Fruit fly (Drosophila melanogaster) whole organism, embryonic: ENCODE measurements around the gene Gnpat.

ENCODE experiments used
- Aef1 ChIP-seq: fragments of 200-800 bp; sonication (Bioruptor generic); IDR thresholded peaks from 3 replicates; pipeline ENCODE4 v1.3.6; 2022; ENCODE audit warnings: missing biosample characterization, missing genetic modification characterization
- CG10366 ChIP-seq: fragments of 200-800 bp; sonication (Bioruptor generic); IDR thresholded peaks from 2 replicates; pipeline ENCODE4 v1.3.6; 2022; ENCODE audit warnings: missing biosample characterization, missing genetic modification characterization
- CG13123 ChIP-seq: fragments of 200-800 bp; sonication (Bioruptor generic); optimal IDR thresholded peaks from 2 replicates; lab custom pipeline; 2016; ENCODE audit warnings: missing biosample characterization, missing genetic modification characterization
- CG14014 ChIP-seq: fragments of 200-800 bp; sonication (Bioruptor generic); IDR thresholded peaks from 2 replicates; pipeline ENCODE4 v1.3.6; 2022; ENCODE audit warnings: missing biosample characterization, missing genetic modification characterization
- CG15011 ChIP-seq: fragments of 200-800 bp; sonication (Bioruptor generic); optimal IDR thresholded peaks from 3 replicates; lab custom pipeline; 2018; ENCODE audit warnings: missing biosample characterization, mild to moderate bottlenecking, missing genetic modification characterization
- CG1602 ChIP-seq: fragments of 200-800 bp; sonication (Bioruptor generic); optimal IDR thresholded peaks from 3 replicates; lab custom pipeline; 2016; ENCODE audit warnings: missing biosample characterization, missing genetic modification characterization
- CG16813 ChIP-seq: fragments of 200-800 bp; sonication (Bioruptor generic); IDR thresholded peaks from 3 replicates; pipeline ENCODE4 v1.3.6; 2022; ENCODE audit warnings: missing biosample characterization, missing genetic modification characterization; ENCODE audit not compliant: partially characterized antibody
- CG16815 ChIP-seq: fragments of 200-800 bp; sonication (Bioruptor generic); optimal IDR thresholded peaks from 3 replicates; lab custom pipeline; 2017; ENCODE audit warnings: missing biosample characterization, mild to moderate bottlenecking, missing genetic modification characterization
- CG16863 ChIP-seq: fragments of 200-800 bp; sonication (Bioruptor generic); optimal IDR thresholded peaks from 3 replicates; lab custom pipeline; 2016; ENCODE audit warnings: missing biosample characterization, missing genetic modification characterization
- CG17568 ChIP-seq: fragments of 200-800 bp; sonication (Bioruptor generic); optimal IDR thresholded peaks from 2 replicates; lab custom pipeline; 2018; ENCODE audit warnings: missing biosample characterization, mild to moderate bottlenecking, missing genetic modification characterization, moderate library complexity
- CG1832 ChIP-seq: fragments of 200-800 bp; sonication (Bioruptor generic); optimal IDR thresholded peaks from 2 replicates; lab custom pipeline; 2017; ENCODE audit warnings: missing biosample characterization, mild to moderate bottlenecking, missing genetic modification characterization, inconsistent platforms
- CG18619 ChIP-seq: fragments of 200-800 bp; sonication (Bioruptor generic); optimal IDR thresholded peaks from 3 replicates; lab custom pipeline; 2017; ENCODE audit warnings: missing biosample characterization, mild to moderate bottlenecking, missing genetic modification characterization
- CG2116 ChIP-seq: fragments of 200-800 bp; sonication (Bioruptor generic); optimal IDR thresholded peaks from 3 replicates; lab custom pipeline; 2018; ENCODE audit warnings: missing biosample characterization, mild to moderate bottlenecking, missing genetic modification characterization
- CG2202 ChIP-seq: fragments of 200-800 bp; sonication (Bioruptor generic); optimal IDR thresholded peaks from 2 replicates; lab custom pipeline; 2018; ENCODE audit warnings: missing biosample characterization, mild to moderate bottlenecking, missing genetic modification characterization
- CG3163 ChIP-seq: fragments of 200-800 bp; sonication (Bioruptor generic); optimal IDR thresholded peaks from 3 replicates; lab custom pipeline; 2016; ENCODE audit warnings: missing biosample characterization, missing genetic modification characterization
- CG3281 ChIP-seq: fragments of 200-800 bp; sonication (Bioruptor generic); optimal IDR thresholded peaks from 3 replicates; lab custom pipeline; 2017; ENCODE audit warnings: missing biosample characterization, mild to moderate bottlenecking, missing genetic modification characterization
- CG33213 ChIP-seq: fragments of 200-800 bp; sonication (Bioruptor generic); optimal IDR thresholded peaks from 3 replicates; lab custom pipeline; 2016; ENCODE audit warnings: missing biosample characterization, missing genetic modification characterization
- CG3838 ChIP-seq: fragments of 200-800 bp; sonication (Bioruptor generic); optimal IDR thresholded peaks from 3 replicates; lab custom pipeline; 2016; ENCODE audit warnings: missing biosample characterization, missing genetic modification characterization
- CG42726 ChIP-seq: fragments of 200-800 bp; sonication (Bioruptor generic); IDR thresholded peaks from 2 replicates; pipeline ENCODE4 v1.3.6; 2022; ENCODE audit warnings: missing biosample characterization, missing genetic modification characterization; ENCODE audit not compliant: partially characterized antibody
- CG5245 ChIP-seq: fragments of 200-800 bp; sonication (Bioruptor generic); optimal IDR thresholded peaks from 3 replicates; lab custom pipeline; 2016; ENCODE audit warnings: missing biosample characterization, missing genetic modification characterization
- CG9797 ChIP-seq: fragments of 200-800 bp; sonication (Bioruptor generic); optimal IDR thresholded peaks from 3 replicates; lab custom pipeline; 2018; ENCODE audit warnings: missing biosample characterization, mild to moderate bottlenecking, missing genetic modification characterization
- CG9817 ChIP-seq: fragments of 200-800 bp; sonication (Bioruptor generic); optimal IDR thresholded peaks from 2 replicates; lab custom pipeline; 2018; ENCODE audit warnings: missing biosample characterization, mild to moderate bottlenecking, missing genetic modification characterization, moderate library complexity
- Doc3 ChIP-seq: fragments of 200-800 bp; sonication (Bioruptor generic); IDR thresholded peaks from 3 replicates; pipeline ENCODE4 v1.3.6; 2022; ENCODE audit warnings: missing biosample characterization, missing genetic modification characterization; ENCODE audit not compliant: partially characterized antibody
- Dp ChIP-seq: fragments of 200-800 bp; sonication (Bioruptor generic); optimal IDR thresholded peaks from 2 replicates; lab custom pipeline; 2018; ENCODE audit warnings: missing biosample characterization, mild to moderate bottlenecking, missing genetic modification characterization, moderate library complexity
- Ets65A ChIP-seq: fragments of 200-800 bp; sonication (Bioruptor generic); peaks from one replicate; lab custom pipeline; 2016; ENCODE audit warnings: missing biosample characterization, missing genetic modification characterization
- NC2β ChIP-seq: fragments of 200-800 bp; sonication (Bioruptor generic); optimal IDR thresholded peaks from 2 replicates; lab custom pipeline; 2016; ENCODE audit warnings: missing biosample characterization, missing genetic modification characterization
- Neu2 ChIP-seq: fragments of 200-800 bp; sonication (Bioruptor generic); optimal IDR thresholded peaks from 3 replicates; lab custom pipeline; 2016; ENCODE audit warnings: missing biosample characterization, missing genetic modification characterization, borderline replicate concordance
- Ptx1 ChIP-seq: fragments of 200-800 bp; sonication (Bioruptor generic); IDR thresholded peaks from 2 replicates; pipeline ENCODE4 v1.3.6; 2022; ENCODE audit warnings: missing biosample characterization, missing genetic modification characterization
- Taf1 ChIP-seq: fragments of 200-800 bp; sonication (Bioruptor generic); IDR thresholded peaks from 2 replicates; pipeline ENCODE4 v1.3.6; 2022; ENCODE audit warnings: missing biosample characterization, missing genetic modification characterization
- Vsx1 ChIP-seq: fragments of 200-800 bp; sonication (Bioruptor generic); optimal IDR thresholded peaks from 2 replicates; lab custom pipeline; 2017; ENCODE audit warnings: missing biosample characterization, mild to moderate bottlenecking, missing genetic modification characterization, missing genetic modification reagents
- ab ChIP-seq: fragments of 200-800 bp; sonication (Bioruptor generic); optimal IDR thresholded peaks from 2 replicates; lab custom pipeline; 2016; ENCODE audit warnings: missing biosample characterization, missing genetic modification characterization
- al ChIP-seq: fragments of 200-800 bp; sonication (Bioruptor generic); IDR thresholded peaks from 2 replicates; pipeline ENCODE4 v1.3.6; 2022; ENCODE audit warnings: missing biosample characterization, missing genetic modification characterization
- btn ChIP-seq: fragments of 200-800 bp; sonication (Bioruptor generic); optimal IDR thresholded peaks from 2 replicates; lab custom pipeline; 2016; ENCODE audit warnings: missing biosample characterization, missing genetic modification characterization
- cg ChIP-seq: fragments of 200-800 bp; sonication (Bioruptor generic); optimal IDR thresholded peaks from 3 replicates; lab custom pipeline; 2019; ENCODE audit warnings: missing biosample characterization, mild to moderate bottlenecking, missing genetic modification characterization, moderate library complexity
- chn ChIP-seq: fragments of 200-800 bp; sonication (Bioruptor generic); optimal IDR thresholded peaks from 2 replicates; lab custom pipeline; 2016; ENCODE audit warnings: missing biosample characterization, missing genetic modification characterization
- crol ChIP-seq: fragments of 200-800 bp; sonication (Bioruptor generic); IDR thresholded peaks from 2 replicates; pipeline ENCODE4 v1.3.6; 2022; ENCODE audit warnings: missing biosample characterization, missing genetic modification characterization
- dm ChIP-seq: fragments of 200-800 bp; sonication (Bioruptor generic); optimal IDR thresholded peaks from 3 replicates; lab custom pipeline; 2016; ENCODE audit warnings: missing biosample characterization, missing genetic modification characterization
- fd96Cb ChIP-seq: fragments of 200-800 bp; sonication (Bioruptor generic); optimal IDR thresholded peaks from 2 replicates; lab custom pipeline; 2018; ENCODE audit warnings: missing biosample characterization, mild to moderate bottlenecking, missing genetic modification characterization, moderate library complexity
- knrl ChIP-seq: fragments of 200-800 bp; sonication (Bioruptor generic); IDR thresholded peaks from 3 replicates; pipeline ENCODE4 v1.3.6; 2022; ENCODE audit warnings: missing biosample characterization, missing genetic modification characterization; ENCODE audit not compliant: partially characterized antibody
- lilli ChIP-seq: fragments of 200-800 bp; sonication (Bioruptor generic); optimal IDR thresholded peaks from 3 replicates; lab custom pipeline; 2016; ENCODE audit warnings: missing biosample characterization, missing genetic modification characterization
- luna ChIP-seq: fragments of 200-800 bp; sonication (Bioruptor generic); optimal IDR thresholded peaks from 2 replicates; lab custom pipeline; 2016; ENCODE audit warnings: missing biosample characterization, missing genetic modification characterization
- mld ChIP-seq: fragments of 200-800 bp; sonication (Bioruptor generic); IDR thresholded peaks from 3 replicates; pipeline ENCODE4 v1.3.6; 2022; ENCODE audit warnings: missing biosample characterization, missing genetic modification characterization; ENCODE audit not compliant: partially characterized antibody
- nom ChIP-seq: fragments of 200-800 bp; sonication (Bioruptor generic); optimal IDR thresholded peaks from 2 replicates; lab custom pipeline; 2017; ENCODE audit warnings: missing biosample characterization, missing genetic modification characterization, mild to moderate bottlenecking, moderate library complexity, missing genetic modification reagents
- oc ChIP-seq: fragments of 200-800 bp; sonication (Bioruptor generic); optimal IDR thresholded peaks from 2 replicates; lab custom pipeline; 2018; ENCODE audit warnings: missing biosample characterization, mild to moderate bottlenecking, missing genetic modification characterization, moderate library complexity
- pb ChIP-seq: fragments of 200-800 bp; sonication (Bioruptor generic); optimal IDR thresholded peaks from 3 replicates; lab custom pipeline; 2016; ENCODE audit warnings: missing biosample characterization, missing genetic modification characterization
- prd ChIP-seq, 3 experiments: fragments of >200 bp in 2 of 3; fragments of 200-800 bp in 1 of 3; sonication (Bioruptor generic) in 1 of 3; optimal IDR thresholded peaks in 2 of 3; IDR thresholded peaks in 1 of 3; 2 replicates in 2 of 3; 3 replicates in 1 of 3; pipeline versions ENCODE4 v1.3.6 to Lab custom; 2017 to 2022; ENCODE audit warnings: missing biosample characterization in 1 of 3, missing genetic modification characterization in 1 of 3
- stwl ChIP-seq: fragments of 200-800 bp; sonication (Bioruptor generic); optimal IDR thresholded peaks from 3 replicates; lab custom pipeline; 2018; ENCODE audit warnings: missing biosample characterization, mild to moderate bottlenecking, missing genetic modification characterization, moderate library complexity
- tio ChIP-seq: fragments of 200-800 bp; sonication (Bioruptor generic); optimal IDR thresholded peaks from 2 replicates; lab custom pipeline; 2017; ENCODE audit warnings: missing biosample characterization, missing genetic modification characterization, inconsistent platforms

Gene Gnpat

DNA sequence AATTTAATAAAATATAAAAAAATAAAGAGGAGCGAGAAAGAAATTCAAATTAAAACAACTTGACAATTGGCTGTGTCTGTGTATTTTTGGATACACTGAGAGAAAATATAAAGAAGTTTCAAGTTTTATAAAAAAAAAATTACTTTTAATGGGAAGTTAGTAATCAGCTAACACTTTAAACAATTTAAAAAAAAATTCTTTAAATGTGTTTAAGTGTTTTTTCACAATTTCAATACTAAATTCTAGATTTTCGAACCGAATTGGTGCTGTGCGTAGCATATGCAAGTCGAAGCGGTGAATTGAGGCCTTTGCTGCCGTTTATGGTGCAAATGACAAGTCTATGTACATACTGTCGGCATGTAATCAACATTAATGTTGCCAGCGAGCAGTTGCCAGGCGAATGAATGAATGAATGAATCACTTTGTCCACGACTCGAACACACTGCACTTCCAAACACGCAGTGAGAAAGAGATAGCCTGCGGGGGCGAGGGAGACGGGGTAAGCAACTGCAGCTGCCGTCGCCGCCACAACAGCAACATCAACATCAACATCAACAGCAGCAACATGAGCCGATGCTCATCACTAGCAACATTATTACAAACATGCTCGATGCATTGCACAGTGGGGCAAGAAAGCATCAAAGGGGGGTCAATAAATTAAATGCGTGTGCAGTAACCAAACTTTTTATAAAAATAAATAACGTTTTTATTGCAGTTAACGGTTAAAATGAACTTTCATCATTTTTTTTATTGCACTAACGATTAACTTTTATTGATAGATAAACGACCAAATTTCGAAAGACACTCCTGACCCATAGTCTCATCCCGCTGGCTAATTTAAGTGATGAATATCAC, 45.0 kb downstream of the Gnpat start (continued):
- TF ChIP-seq CG33213 = peak; percentile 33
- peak; percentile 49 for TF ChIP-seq ab (GFP tag; lab: Kevin White, UChicago)
- no peak for TF ChIP-seq prd (optimal IDR thresholded peaks at IDR 0.05; lab: Kevin White, UChicago)
- TF ChIP-seq prd (GFP tag; IDR thresholded peaks at IDR 0.05; lab: Robert Waterston, UW) = peak; percentile 77
- no peak for TF ChIP-seq CG16813 (GFP tag; lab: Robert Waterston, UW)
- no peak for TF ChIP-seq CG3281 (GFP tag; lab: Kevin White, UChicago)
- peak; percentile 73 for TF ChIP-seq CG1602 (GFP tag; lab: Kevin White, UChicago)
- TF ChIP-seq CG9797 (GFP tag; lab: Kevin White, UChicago) = no peak
- peak; percentile 29 for TF ChIP-seq CG15011 (GFP tag; lab: Kevin White, UChicago)
- TF ChIP-seq CG9817 = no peak
- peak; percentile 34 for TF ChIP-seq btn (GFP tag; lab: Kevin White, UChicago)
- TF ChIP-seq Doc3 (GFP tag; lab: Robert Waterston, UW) = no peak
- TF ChIP-seq CG10366 (GFP tag; lab: Robert Waterston, UW) = peak; percentile 43; the same call in 1 of the 2 replicates
- peak; percentile 75 for TF ChIP-seq Ptx1 (GFP tag; lab: Robert Waterston, UW)
- TF ChIP-seq crol (GFP tag; lab: Robert Waterston, UW) = peak; percentile 97
- peak; percentile 75 for TF ChIP-seq oc (tag; lab: Kevin White, UChicago)
- no peak for TF ChIP-seq Taf1 (GFP tag; lab: Robert Waterston, UW)
- no peak for TF ChIP-seq CG3163 (GFP tag; lab: Kevin White, UChicago)
- TF ChIP-seq al = no peak
- TF ChIP-seq CG5245 (GFP tag; lab: Kevin White, UChicago) = peak; percentile 9
- TF ChIP-seq CG18619 = peak; percentile 14
- peak; percentile 42 for TF ChIP-seq CG16863
- no peak for TF ChIP-seq cg (GFP tag; lab: Kevin White, UChicago)
- TF ChIP-seq Neu2 (GFP tag; lab: Kevin White, UChicago) = no peak
- no peak for TF ChIP-seq CG42726 (GFP tag; lab: Robert Waterston, UW)
- TF ChIP-seq tio (GFP tag; lab: Kevin White, UChicago) = peak; percentile 60
- no peak for TF ChIP-seq Dp
- TF ChIP-seq Aef1 = no peak
- no peak for TF ChIP-seq luna (GFP tag; lab: Kevin White, UChicago)
- TF ChIP-seq CG13123 = peak; percentile 53
- peak; percentile 88 for TF ChIP-seq Ets65A (GFP tag; lab: Kevin White, UChicago)
- peak; percentile 75 for TF ChIP-seq NC2β (GFP tag; lab: Kevin White, UChicago)
- TF ChIP-seq mld (GFP tag; lab: Robert Waterston, UW) = no peak
- 0 out of 2 replicates have a peak, but pooled peaks have one; percentile 23 for TF ChIP-seq CG14014
- peak; percentile 51 for TF ChIP-seq CG17568 (GFP tag; lab: Kevin White, UChicago)
- TF ChIP-seq CG16815 (GFP tag; lab: Kevin White, UChicago) = peak; percentile 83
- TF ChIP-seq CG2202 = peak; percentile 78
- TF ChIP-seq CG3838 (GFP tag; lab: Kevin White, UChicago) = peak; percentile 77
- TF ChIP-seq dm (GFP tag; lab: Kevin White, UChicago) = peak; percentile 6
- TF ChIP-seq lilli (GFP tag; lab: Kevin White, UChicago) = peak; percentile 39
- 0 out of 3 replicates have a peak, but pooled peaks have one; percentile 41 for TF ChIP-seq knrl (GFP tag; lab: Robert Waterston, UW)
- TF ChIP-seq nom (GFP tag; lab: Kevin White, UChicago) = peak; percentile 69
- TF ChIP-seq fd96Cb (tag; lab: Kevin White, UChicago) = peak; percentile 84
- no peak for TF ChIP-seq CG1832
- TF ChIP-seq stwl (tag; lab: Kevin White, UChicago) = no peak
- peak; percentile 16 for TF ChIP-seq CG2116 (GFP tag; lab: Kevin White, UChicago)
- no peak for TF ChIP-seq pb (GFP tag; lab: Kevin White, UChicago)
- peak; percentile 45 for TF ChIP-seq chn (GFP tag; lab: Kevin White, UChicago)
- peak; percentile 74 for TF ChIP-seq Vsx1
